Fruit fly (Drosophila melanogaster): Measurements from ENCODE around the gene CG18170.

Gene CG18170

DNA sequence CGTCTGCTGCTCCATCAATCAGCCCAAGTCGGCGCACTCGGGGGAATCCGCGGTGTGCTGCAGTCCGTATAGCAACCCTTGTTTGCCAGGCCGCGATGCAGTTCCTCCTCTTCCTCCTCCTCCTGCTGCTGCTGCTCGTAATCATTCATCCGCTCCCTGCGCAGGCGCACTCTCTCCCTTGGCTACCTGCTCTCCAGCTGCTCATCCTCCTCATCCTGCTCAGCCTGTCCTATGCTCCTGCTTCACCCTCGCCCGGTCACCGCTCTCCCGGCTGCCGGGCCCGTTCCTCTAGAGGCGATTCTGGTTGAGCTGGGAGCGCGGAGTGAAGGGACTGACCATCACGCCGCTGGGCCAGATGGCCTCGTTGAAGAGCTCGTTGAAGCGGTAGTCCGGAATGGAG, 24.2 kb downstream of the CG18170 start:
- no peak for TF ChIP-seq noc (tag; optimal IDR thresholded peaks at IDR 0.05)

DNA sequence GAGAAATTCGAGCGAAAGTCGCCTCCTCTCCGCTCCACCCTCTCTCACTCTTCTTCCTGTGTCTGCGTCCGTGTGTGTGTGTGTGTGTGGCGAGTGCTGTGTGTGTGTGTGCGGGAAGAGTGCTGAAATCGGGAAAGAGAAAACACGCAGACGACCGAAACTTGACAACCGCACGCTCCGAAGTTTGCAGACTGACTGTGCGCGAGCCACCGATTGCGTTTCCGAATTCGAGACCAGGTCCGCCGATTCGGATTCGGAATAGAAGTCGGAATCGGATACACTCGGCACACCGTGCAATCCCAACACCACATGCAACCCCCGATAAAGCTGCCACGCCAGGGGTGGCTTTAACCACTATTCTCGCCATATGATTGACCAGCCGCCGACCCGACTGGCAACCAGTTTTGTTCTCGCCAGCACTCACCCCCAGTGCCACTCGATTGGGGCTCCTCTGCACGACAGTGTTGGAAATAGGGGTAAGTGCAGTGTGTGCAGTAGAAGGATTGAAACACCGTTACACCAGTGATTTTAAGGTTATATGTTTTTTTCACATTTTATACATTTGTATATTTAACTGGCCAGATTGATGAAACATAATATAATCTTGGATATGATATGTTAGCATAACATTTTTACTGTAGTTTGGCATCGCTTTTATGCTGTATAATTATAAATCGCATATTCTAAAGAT, 25.6 kb downstream of the CG18170 start, which contains the start of gene CG13928:
TSS of gene CG13928 (minus strand) at position 202 of the 691 bp plus-strand sequence.
- no peak for TF ChIP-seq noc (tag; optimal IDR thresholded peaks at IDR 0.05)

DNA sequence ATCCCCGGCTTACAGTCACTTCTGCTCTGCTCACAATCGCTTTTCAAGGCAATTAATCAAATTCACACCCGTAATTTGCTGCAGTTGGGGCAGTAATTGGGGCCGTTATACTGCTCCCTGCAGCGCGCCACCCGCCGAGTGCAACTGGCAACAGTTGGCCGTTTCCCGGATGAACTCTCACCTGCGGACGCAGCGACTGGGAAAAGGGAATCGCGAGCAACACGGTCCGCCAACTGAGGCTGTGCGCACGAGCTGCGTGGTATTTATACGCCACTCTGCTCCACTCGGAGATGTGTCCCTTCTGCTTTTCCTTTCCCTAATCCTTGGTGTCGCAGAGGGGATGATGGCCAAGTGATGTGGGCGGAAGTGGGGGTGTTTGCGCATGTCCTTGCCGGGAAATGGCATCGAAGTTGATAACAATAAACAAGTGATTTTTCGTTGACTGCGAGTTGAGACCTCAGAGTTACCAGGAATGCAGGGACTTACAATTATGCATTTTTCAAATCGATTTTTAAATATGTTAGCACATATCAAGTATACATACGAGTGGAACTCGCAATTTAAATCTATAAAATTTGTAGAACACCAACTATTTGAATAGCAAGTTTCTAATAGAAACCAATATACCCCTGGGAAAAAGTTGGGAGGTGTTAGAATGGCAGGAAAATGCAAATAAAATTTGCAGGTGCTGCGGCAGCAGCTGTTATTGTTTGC, 26.5 kb downstream of the CG18170 start, which contains the start of gene GC:
TSS of gene GC (minus strand) at position 238 of the 714 bp plus-strand sequence.
- no peak for TF ChIP-seq noc (tag; optimal IDR thresholded peaks at IDR 0.05)

DNA sequence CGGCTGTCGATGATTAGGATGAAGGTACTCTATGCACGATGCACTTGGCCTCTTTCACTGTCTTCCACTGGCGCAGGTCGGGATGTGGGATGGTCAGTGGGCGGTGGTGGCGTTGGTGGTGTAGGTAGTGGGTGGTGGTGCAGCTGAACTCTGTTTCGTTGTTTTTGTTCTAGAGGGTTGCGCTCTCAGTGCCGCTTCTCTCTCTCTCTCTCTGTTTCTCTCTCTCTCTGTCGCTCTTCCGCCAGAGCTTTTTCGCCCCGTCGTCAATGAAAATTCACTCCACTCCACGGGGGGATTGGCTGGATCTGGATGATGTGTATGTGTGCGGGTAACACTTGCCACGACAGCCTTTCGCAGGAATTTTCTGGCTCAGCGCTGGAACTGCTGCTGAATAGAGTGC, 34.1 kb downstream of the CG18170 start:
- no peak for TF ChIP-seq noc (tag; optimal IDR thresholded peaks at IDR 0.05)

DNA sequence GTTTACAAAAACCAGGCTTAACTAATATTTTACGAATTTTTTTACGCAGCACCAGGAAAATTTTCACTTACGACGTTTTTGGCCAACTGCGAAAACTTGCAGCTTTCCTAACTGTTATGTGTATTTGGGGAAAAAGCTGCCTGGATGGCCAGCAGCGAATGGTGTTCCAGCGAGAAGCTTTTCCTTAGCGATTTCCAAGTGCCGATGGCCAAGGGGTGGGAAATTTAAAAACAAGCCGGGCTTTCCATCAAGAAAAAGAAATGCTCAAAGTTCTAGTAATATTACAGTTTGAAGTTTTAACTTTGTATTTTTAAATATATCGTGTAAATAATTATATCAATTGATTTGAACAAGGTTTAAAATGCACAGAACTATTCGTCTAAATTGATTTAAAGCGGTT, 34.9 kb downstream of the CG18170 start, which contains the start of gene nSyb:
TSS of gene nSyb (minus strand) at position 101 of the 400 bp plus-strand sequence.
- TF ChIP-seq noc (tag; optimal IDR thresholded peaks at IDR 0.05): no peak

DNA sequence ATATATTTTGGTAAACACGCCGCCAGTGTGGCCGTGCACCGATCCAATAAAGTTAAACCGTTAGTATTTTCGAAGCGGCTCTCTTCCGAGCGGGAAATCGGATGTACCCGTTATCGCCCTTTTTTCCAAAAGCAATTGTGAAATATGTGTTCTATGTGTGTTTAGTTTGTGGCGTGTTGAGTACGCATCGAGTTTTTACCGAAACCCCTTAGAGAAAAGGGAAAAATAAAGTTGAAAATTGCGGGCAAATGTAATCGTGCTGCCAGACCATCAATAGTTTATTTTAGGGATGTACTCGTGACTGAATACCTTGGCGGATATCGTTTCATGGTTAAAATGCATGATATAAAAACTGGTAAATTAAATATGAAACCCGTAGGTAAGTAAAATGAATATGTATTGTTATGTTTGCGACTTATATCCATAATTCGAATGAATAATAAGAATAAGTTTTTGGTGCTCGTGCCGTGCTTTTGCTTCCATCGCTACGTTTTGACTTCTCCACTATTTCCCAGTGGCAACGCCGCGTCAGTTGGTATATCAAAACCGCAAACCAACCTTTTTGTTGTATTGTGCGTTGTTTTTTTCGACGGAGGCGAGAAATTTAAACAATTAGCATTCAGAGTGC, 36.5 kb downstream of the CG18170 start, which contains the start of the genes Mettl2 and Bgb:
TSS of gene Mettl2 (minus strand) at position 51 of the 628 bp plus-strand sequence.
TSS of gene Bgb (plus strand) at position 527 of the 628 bp plus-strand sequence.
- no peak for TF ChIP-seq noc (tag; optimal IDR thresholded peaks at IDR 0.05)

DNA sequence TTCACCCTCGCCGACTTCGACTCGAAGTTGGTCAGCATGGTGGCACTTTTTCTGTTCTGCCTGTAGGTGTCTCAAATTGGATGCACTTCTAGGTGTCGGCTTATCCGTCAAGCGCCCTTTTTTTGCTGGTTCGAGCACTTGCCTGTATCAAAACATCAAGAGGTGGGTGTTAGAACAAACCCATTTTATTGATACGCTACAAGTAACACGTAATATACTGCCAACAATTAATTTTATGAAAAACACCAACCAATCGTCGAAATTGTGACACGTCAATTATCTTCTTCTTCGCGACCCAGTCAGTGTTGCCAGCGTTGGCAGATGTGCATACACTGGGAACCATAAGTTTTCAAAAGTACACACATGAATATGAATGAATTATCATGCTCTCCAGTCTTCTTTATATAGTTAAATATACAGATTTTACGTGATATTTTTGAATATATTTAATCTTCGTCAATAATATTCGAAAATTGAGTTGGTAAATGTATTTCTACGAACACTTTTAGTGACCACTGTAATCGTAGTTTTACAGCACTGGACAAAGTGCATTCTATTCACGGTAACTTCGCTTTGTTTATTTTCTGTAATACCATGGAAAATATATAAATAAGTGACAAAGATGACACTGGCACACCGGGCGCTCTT, 42.3 kb downstream of the CG18170 start, which contains the start of the genes alphaCOP and CG13919:
TSS of gene alphaCOP (minus strand) at position 280 of the 648 bp plus-strand sequence.
TSS of gene CG13919 (plus strand) at position 548 of the 648 bp plus-strand sequence.
- TF ChIP-seq noc (tag; optimal IDR thresholded peaks at IDR 0.05): peak; percentile 90

DNA sequence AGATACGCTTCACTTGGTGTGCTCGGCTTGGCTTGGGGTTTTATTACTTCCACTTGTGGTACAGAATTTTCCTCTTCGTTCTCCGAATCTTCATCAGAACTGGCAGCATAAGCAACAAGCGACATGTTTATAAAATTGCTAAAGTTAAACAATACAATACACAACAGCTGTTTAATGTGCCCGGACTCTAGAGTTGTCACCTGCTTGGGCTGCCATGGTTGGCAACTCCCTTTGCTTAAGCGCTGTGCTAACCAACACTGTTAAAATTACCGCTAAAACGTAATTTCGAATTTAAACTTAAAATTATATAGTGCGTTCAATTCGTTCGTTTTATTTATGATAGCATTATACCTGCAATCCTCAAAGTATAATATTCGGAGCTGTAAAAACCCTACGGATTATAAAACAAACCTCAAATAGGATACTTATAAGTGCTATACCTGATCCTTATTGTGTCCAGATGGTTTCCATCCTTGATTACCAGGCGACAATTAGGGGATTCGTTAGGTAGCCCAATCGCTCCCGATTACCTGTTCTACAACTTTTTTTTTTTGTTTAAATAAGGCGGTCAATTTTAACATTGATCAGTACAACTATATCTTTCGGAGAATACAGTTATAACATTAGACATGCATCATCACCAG, 44.6 kb downstream of the CG18170 start, which contains the start of the genes CG17249 and Bro:
TSS of gene CG17249 (minus strand) at position 189 of the 644 bp plus-strand sequence.
TSS of gene Bro (plus strand) at position 594 of the 644 bp plus-strand sequence.
- no peak for TF ChIP-seq noc (tag; optimal IDR thresholded peaks at IDR 0.05)

DNA sequence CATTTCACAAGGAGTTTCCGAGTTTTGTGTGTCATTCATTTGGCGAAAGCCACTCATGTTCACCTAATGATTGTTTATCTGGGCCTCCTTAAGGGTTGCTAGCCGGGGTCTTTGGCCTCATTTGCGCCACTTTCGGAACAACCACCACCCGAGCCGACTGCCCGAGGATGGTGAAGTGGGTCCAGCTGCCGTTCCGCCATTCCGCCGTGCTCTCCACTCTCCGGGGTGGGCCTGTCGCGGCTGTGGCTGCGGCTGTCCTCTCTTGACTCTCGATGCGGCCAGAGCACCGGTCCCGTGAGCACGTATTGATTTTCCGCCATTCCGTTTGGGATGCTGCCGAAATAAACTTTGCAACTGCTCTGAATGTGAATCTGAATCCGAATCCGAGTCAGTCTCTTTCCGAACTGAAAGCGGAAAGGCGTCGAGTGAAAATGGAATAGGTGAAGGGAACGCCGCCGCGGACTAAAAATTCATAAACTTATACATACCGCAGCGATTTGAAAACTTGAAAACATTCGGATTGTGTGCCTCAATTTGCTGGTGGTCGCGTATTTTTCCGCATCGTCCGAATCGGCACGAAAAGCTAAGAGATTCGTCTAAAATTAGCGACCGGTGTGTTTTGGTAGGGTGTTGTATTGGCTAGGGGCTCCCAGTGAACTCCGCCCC, 46.1 kb downstream of the CG18170 start, which contains the start of gene CG13920:
TSS of gene CG13920 (plus strand) at position 255 of the 666 bp plus-strand sequence.
- no peak for TF ChIP-seq noc (tag; optimal IDR thresholded peaks at IDR 0.05)

DNA sequence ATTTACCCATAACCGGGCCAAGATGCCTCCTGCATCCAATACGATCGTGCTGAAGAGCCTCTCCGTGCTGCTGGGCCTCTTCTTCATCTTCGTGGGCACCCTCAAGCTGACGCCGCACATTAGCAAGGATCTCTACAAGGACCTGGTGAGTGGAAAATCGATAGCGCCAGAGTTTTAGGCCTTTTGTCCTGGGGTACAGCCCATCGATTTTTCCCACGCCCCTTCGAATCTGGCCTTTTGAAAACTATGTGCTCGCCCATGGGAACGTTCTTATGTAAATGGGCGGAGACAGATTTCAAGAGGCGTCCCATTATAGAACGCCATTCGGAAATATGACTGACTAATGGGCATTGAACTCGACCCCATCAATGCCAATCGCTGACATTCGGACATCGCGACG, 46.6 kb downstream of the CG18170 start:
- no peak for TF ChIP-seq noc (tag; optimal IDR thresholded peaks at IDR 0.05)

DNA sequence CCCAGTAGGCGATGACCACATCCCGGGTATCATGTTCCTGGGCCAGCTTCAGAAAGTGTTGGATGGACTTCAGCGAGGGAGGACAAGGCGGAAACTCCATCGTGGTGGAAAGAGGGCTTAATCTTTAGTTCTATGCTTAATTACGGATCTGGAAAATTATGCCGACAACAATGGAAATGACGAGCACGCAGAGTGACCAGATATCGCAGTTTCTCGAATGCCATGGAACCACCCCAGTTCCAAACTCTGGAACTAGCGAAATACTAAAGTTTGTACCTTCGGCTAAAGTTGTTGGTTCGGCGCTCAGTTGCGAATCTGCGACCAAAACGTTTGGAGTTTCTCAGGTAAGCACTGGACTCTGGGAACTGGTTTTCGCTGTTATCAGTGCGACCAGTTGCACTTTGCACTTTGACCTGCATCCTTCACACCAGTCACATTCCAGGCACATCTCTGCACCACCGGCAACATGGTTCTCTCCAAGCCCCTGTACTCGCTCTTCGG, 50.0 kb downstream of the CG18170 start, which contains the start of the genes CG7970 and Vta1:
TSS of gene CG7970 (plus strand) at position 51 of the 501 bp plus-strand sequence.
TSS of gene Vta1 (minus strand) at position 201 of the 501 bp plus-strand sequence.
- no peak for TF ChIP-seq noc (tag; optimal IDR thresholded peaks at IDR 0.05)

DNA sequence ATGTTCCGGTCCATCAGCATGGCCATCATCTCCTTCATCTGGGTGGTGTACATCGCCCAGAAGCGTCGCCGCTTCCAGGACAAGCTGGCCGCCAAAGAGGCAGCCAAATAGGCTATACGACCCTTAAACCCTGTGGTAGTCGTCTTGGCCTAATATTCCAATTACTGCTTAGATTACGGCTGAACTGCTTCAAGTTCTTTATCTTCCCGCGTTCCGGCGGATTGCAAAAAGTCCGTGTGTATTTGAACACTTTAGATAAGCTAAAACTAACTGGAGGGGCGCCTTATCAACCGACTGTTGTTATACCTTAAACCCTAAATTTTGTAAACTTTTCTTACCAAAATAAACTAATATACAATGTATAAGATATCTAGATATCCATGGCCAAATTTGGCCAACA, 51.0 kb downstream of the CG18170 start:
- no peak for TF ChIP-seq noc (tag; optimal IDR thresholded peaks at IDR 0.05)

DNA sequence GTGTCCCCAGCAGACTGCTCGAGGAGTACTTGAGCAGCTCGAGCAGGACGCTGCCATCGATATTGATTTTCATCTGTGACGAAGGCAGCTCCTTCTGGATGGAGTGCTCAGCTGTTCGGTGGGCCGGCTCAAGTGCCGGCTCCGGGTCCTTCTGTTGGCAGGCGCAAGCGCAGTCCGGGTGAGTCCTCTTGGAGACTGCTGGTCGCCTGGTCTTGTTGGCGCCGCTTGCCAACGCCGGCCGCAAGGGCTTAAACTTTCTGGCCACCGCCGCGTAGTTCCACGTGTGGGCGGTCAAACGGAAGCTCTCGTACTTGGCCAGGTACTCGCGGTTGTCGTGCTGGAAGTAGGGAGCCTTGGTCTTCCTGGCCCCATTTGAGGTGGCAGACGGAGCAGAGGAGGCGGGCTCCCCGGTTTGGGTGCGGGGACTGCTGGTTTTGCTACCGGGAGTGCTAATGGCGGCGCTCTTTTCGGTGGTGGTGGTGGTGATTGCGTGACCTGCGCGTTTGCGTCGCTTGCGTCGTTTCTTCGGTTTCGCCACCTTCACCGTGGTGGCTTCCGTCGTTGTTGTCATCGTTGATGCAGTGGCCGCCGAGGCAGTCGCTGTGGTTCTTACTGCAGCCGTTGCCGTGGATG, 59.1 kb downstream of the CG18170 start:
- no peak for TF ChIP-seq noc (tag; optimal IDR thresholded peaks at IDR 0.05)
